Worm (Caenorhabditis elegans) whole organism, young adult: ENCODE data around the gene F09G8.10.
A peak's percentile ranks its signal among the peaks of the same experiment; 100 is the strongest.

Experiments used
- B0035.1 ChIP-seq: sonication (generic microtip); optimal IDR thresholded peaks from 2 replicates; lab custom pipeline; 2016; ENCODE audit warnings: missing genetic modification characterization, mild to moderate bottlenecking, missing compliant biosample characterization, missing genotype, missing genetic modification reagents
- B0261.1 ChIP-seq: sonication (generic microtip); optimal IDR thresholded peaks from 2 replicates; lab custom pipeline; 2016; ENCODE audit warnings: mild to moderate bottlenecking, missing genetic modification characterization, moderate library complexity, missing compliant biosample characterization
- B0336.3 ChIP-seq: fragments of 200-800 bp; sonication (Bioruptor generic); IDR thresholded peaks from 2 replicates; pipeline ENCODE4 v1.3.6; 2022; ENCODE audit warnings: missing genetic modification characterization, missing compliant biosample characterization
- F10E7.11 ChIP-seq: sonication (generic microtip); optimal IDR thresholded peaks from 2 replicates; lab custom pipeline; 2017; ENCODE audit warnings: mild to moderate bottlenecking, missing genetic modification characterization, moderate library complexity, missing compliant biosample characterization
- F22D6.2 ChIP-seq: sonication (generic microtip); optimal IDR thresholded peaks from 2 replicates; lab custom pipeline; 2016; ENCODE audit warnings: mild to moderate bottlenecking, missing genetic modification characterization, missing compliant biosample characterization
- F37B4.10 ChIP-seq: fragments of 200-800 bp; sonication (Bioruptor generic); IDR thresholded peaks from 2 replicates; pipeline ENCODE4 v1.3.6; 2022; ENCODE audit warnings: missing genetic modification characterization, missing compliant biosample characterization
- F39B2.1 ChIP-seq: fragments of 200-800 bp; sonication (Bioruptor generic); IDR thresholded peaks from 2 replicates; pipeline ENCODE4 v1.3.6; 2022; ENCODE audit warnings: missing genetic modification reagents, missing genetic modification characterization, missing compliant biosample characterization
- K11D2.4 ChIP-seq: fragments of 200-800 bp; sonication (Bioruptor generic); IDR thresholded peaks from 2 replicates; pipeline ENCODE4 v1.3.6; 2022; ENCODE audit warnings: missing genetic modification reagents, missing genetic modification characterization, missing compliant biosample characterization
- T07F8.4 ChIP-seq: sonication (generic microtip); optimal IDR thresholded peaks from 2 replicates; lab custom pipeline; 2016; ENCODE audit warnings: mild to moderate bottlenecking, missing genetic modification characterization, moderate library complexity, missing compliant biosample characterization
- T26A5.8 ChIP-seq: sonication (generic microtip); optimal IDR thresholded peaks from 2 replicates; lab custom pipeline; 2016; ENCODE audit warnings: missing genetic modification characterization, missing compliant biosample characterization
- Y53G8AR.9 ChIP-seq: fragments of 200-800 bp; sonication (Bioruptor generic); conservative IDR thresholded peaks from 2 replicates; pipeline ENCODE4 v1.3.6; 2022; ENCODE audit warnings: missing genetic modification reagents, missing genetic modification characterization, missing compliant biosample characterization
- Y56A3A.18 ChIP-seq: fragments of 200-800 bp; sonication (Bioruptor generic); IDR thresholded peaks from 2 replicates; pipeline ENCODE4 v1.3.6; 2022; ENCODE audit warnings: missing genetic modification reagents, missing genetic modification characterization, missing compliant biosample characterization
- Y67H2A.10 ChIP-seq: fragments of 200-800 bp; sonication (Bioruptor generic); conservative IDR thresholded peaks from 2 replicates; pipeline ENCODE4 v1.3.6; 2022; ENCODE audit warnings: missing genetic modification reagents, missing genetic modification characterization, missing compliant biosample characterization
- ama-1 ChIP-seq, 3 experiments: fragments of 150-350 bp in 1 of 3; sonication (generic microtip) in 2 of 3; optimal IDR thresholded peaks; 2 replicates each; lab custom pipeline; 2014 to 2018; ENCODE audit warnings: missing biosample characterization in 2 of 3, missing genetic modification characterization in 2 of 3, missing genetic modification reagents in 2 of 3
- aptf-2 ChIP-seq: fragments of 200-800 bp; sonication (Bioruptor generic); conservative IDR thresholded peaks from 2 replicates; pipeline ENCODE4 v1.3.6; 2022; ENCODE audit warnings: missing genetic modification reagents, missing genetic modification characterization, missing compliant biosample characterization
- atf-7 ChIP-seq: sonication (generic microtip); optimal IDR thresholded peaks from 2 replicates; lab custom pipeline; 2017; ENCODE audit warnings: mild to moderate bottlenecking, missing genetic modification characterization, missing compliant biosample characterization
- athp-1 ChIP-seq: sonication (generic microtip); optimal IDR thresholded peaks from 2 replicates; lab custom pipeline; 2017; ENCODE audit warnings: mild to moderate bottlenecking, missing genetic modification characterization, missing compliant biosample characterization
- attf-3 ChIP-seq: fragments of 200-800 bp; sonication (Bioruptor generic); conservative IDR thresholded peaks from 2 replicates; pipeline ENCODE4 v1.3.6; 2022; ENCODE audit warnings: missing genetic modification reagents, missing genetic modification characterization, missing compliant biosample characterization
- cebp-1 ChIP-seq, 2 experiments: fragments of 200-800 bp in 1 of 2; sonication (Bioruptor generic) in 1 of 2; sonication (generic microtip) in 1 of 2; IDR thresholded peaks in 1 of 2; optimal IDR thresholded peaks in 1 of 2; 2 replicates each; pipeline versions ENCODE4 v1.3.6 to Lab custom; 2017 to 2022; ENCODE audit warnings: missing compliant biosample characterization in 2 of 2, missing genetic modification characterization in 2 of 2, mild to moderate bottlenecking in 1 of 2, missing genetic modification reagents in 1 of 2, moderate library complexity in 1 of 2
- ceh-58 ChIP-seq: fragments of 200-800 bp; sonication (Bioruptor generic); IDR thresholded peaks from 2 replicates; pipeline ENCODE4 v1.3.6; 2022; ENCODE audit warnings: missing genetic modification characterization, missing compliant biosample characterization
- chd-7 ChIP-seq: sonication (generic microtip); optimal IDR thresholded peaks from 2 replicates; lab custom pipeline; 2016; ENCODE audit warnings: mild to moderate bottlenecking, missing genetic modification characterization, moderate library complexity, missing compliant biosample characterization
- die-1 ChIP-seq: sonication (generic microtip); optimal IDR thresholded peaks from 2 replicates; lab custom pipeline; 2016; ENCODE audit warnings: missing genotype, mild to moderate bottlenecking, missing genetic modification characterization, missing compliant biosample characterization
- dox-1 ChIP-seq: fragments of 200-800 bp; sonication (Bioruptor generic); IDR thresholded peaks from 2 replicates; pipeline ENCODE4 v1.3.6; 2022; ENCODE audit warnings: missing genetic modification reagents, missing genetic modification characterization, missing compliant biosample characterization
- dpff-1 ChIP-seq: sonication (generic microtip); optimal IDR thresholded peaks from 2 replicates; lab custom pipeline; 2017; ENCODE audit warnings: mild to moderate bottlenecking, missing genetic modification characterization, missing compliant biosample characterization
- ets-4 ChIP-seq: fragments of 200-800 bp; sonication (Bioruptor generic); optimal IDR thresholded peaks from 2 replicates; lab custom pipeline; 2018; ENCODE audit warnings: mild to moderate bottlenecking, missing genetic modification characterization, missing compliant biosample characterization
- hmg-20 ChIP-seq: fragments of 200-800 bp; sonication (Bioruptor generic); IDR thresholded peaks from 2 replicates; pipeline ENCODE4 v1.3.6; 2022; ENCODE audit warnings: missing genetic modification reagents, missing genetic modification characterization, missing compliant biosample characterization
- lag-1 ChIP-seq: fragments of 200-800 bp; sonication (Bioruptor generic); IDR thresholded peaks from 2 replicates; pipeline ENCODE4 v1.3.6; 2022; ENCODE audit warnings: missing genetic modification reagents, missing genetic modification characterization, missing compliant biosample characterization
- let-607 ChIP-seq, 2 experiments: fragments of 200-800 bp in 1 of 2; sonication (Bioruptor generic) in 1 of 2; sonication (generic microtip) in 1 of 2; optimal IDR thresholded peaks; 2 replicates each; lab custom pipeline; 2016 to 2018; ENCODE audit warnings: mild to moderate bottlenecking in 2 of 2, missing compliant biosample characterization in 2 of 2, missing genetic modification characterization in 2 of 2, moderate library complexity in 2 of 2, missing genotype in 1 of 2
- lir-1 ChIP-seq: fragments of 200-800 bp; sonication (Bioruptor generic); conservative IDR thresholded peaks from 2 replicates; pipeline ENCODE4 v1.3.6; 2022; ENCODE audit warnings: missing genetic modification reagents, missing genetic modification characterization, missing compliant biosample characterization
- lsl-1 ChIP-seq: fragments of 200-800 bp; sonication (Bioruptor generic); optimal IDR thresholded peaks from 2 replicates; lab custom pipeline; 2018; ENCODE audit warnings: mild to moderate bottlenecking, missing genetic modification characterization, moderate library complexity, missing compliant biosample characterization
- lsy-27 ChIP-seq: sonication (generic microtip); optimal IDR thresholded peaks from 2 replicates; lab custom pipeline; 2017; ENCODE audit warnings: missing genetic modification characterization, mild to moderate bottlenecking, missing compliant biosample characterization, antibody characterized with exemption, missing genotype, borderline replicate concordance; ENCODE audit not compliant: insufficient read depth
- madf-10 ChIP-seq: sonication (generic microtip); optimal IDR thresholded peaks from 2 replicates; lab custom pipeline; 2016; ENCODE audit warnings: mild to moderate bottlenecking, missing genetic modification characterization, missing compliant biosample characterization
- nfyb-1 ChIP-seq: fragments of 200-800 bp; sonication (Bioruptor generic); IDR thresholded peaks from 2 replicates; pipeline ENCODE4 v1.3.6; 2022; ENCODE audit warnings: missing genetic modification reagents, missing genetic modification characterization, missing compliant biosample characterization
- nhr-120 ChIP-seq: fragments of 200-800 bp; sonication (Bioruptor generic); IDR thresholded peaks from 2 replicates; pipeline ENCODE4 v1.3.6; 2022; ENCODE audit warnings: missing genetic modification characterization, missing compliant biosample characterization
- nhr-27 ChIP-seq: fragments of 200-800 bp; sonication (Bioruptor generic); optimal IDR thresholded peaks from 2 replicates; lab custom pipeline; 2018; ENCODE audit warnings: mild to moderate bottlenecking, missing genetic modification characterization, moderate library complexity, missing compliant biosample characterization
- nhr-80 ChIP-seq: sonication (generic microtip); optimal IDR thresholded peaks from 2 replicates; lab custom pipeline; 2016; ENCODE audit warnings: missing genetic modification characterization, missing compliant biosample characterization
- pbrm-1 ChIP-seq: fragments of 200-800 bp; sonication (Bioruptor generic); IDR thresholded peaks from 2 replicates; pipeline ENCODE4 v1.3.6; 2022; ENCODE audit warnings: missing genetic modification reagents, missing genetic modification characterization, missing compliant biosample characterization
- pha-4 ChIP-seq: fragments of 150-350 bp; sonication (generic microtip); optimal IDR thresholded peaks from 2 replicates; lab custom pipeline; 2014; ENCODE audit warnings: missing biosample characterization, missing genetic modification reagents, missing genetic modification characterization
- rpc-1 ChIP-seq, 2 experiments: fragments of 150-350 bp in 1 of 2; sonication (generic microtip) in 1 of 2; optimal IDR thresholded peaks; 2 replicates each; lab custom pipeline; 2014 to 2018; ENCODE audit warnings: missing biosample characterization in 1 of 2, missing genetic modification characterization in 1 of 2, missing genetic modification reagents in 1 of 2, missing genotype in 1 of 2
- sea-2 ChIP-seq: fragments of 200-800 bp; sonication (Bioruptor generic); IDR thresholded peaks from 2 replicates; pipeline ENCODE4 v1.3.6; 2022; ENCODE audit warnings: missing genetic modification characterization, missing compliant biosample characterization
- tbp1 ChIP-seq: fragments of 200-800 bp; sonication (Bioruptor generic); optimal IDR thresholded peaks from 2 replicates; lab custom pipeline; 2018; ENCODE audit warnings: mild to moderate bottlenecking, missing genetic modification characterization, missing compliant biosample characterization
- xnd-1 ChIP-seq: sonication (generic microtip); optimal IDR thresholded peaks from 2 replicates; lab custom pipeline; 2016; ENCODE audit warnings: missing genotype, missing genetic modification reagents, missing genetic modification characterization, missing compliant biosample characterization

F09G8.10 gene

ce11 chrIII:8235358-8235757, 36.6 kb downstream of the F09G8.10 start, which contains the start of gene C02F5.14 (continued):
- TF ChIP-seq F37B4.10 (GFP tag; lab: Robert Waterston, UW) (no peak), B0336.3 (no peak), dpff-1 (tag; lab: Kevin White, UChicago) (no peak), pha-4 (tag; lab: Kevin White, UChicago) (no peak), lsy-27 (tag; lab: Kevin White, UChicago) (no peak), sea-2 (GFP tag; lab: Robert Waterston, UW) (no peak)
- TF ChIP-seq, all 124 proteins: peak for 0

- TF ChIP-seq sea-2 (GFP tag; lab: Robert Waterston, UW): no peak
- TF ChIP-seq xnd-1: no peak
- 0 out of 2 replicates have a peak, but pooled peaks have one; percentile 47 for TF ChIP-seq nfyb-1 (GFP tag; lab: Robert Waterston, UW)
- TF ChIP-seq nhr-80 (tag; lab: Kevin White, UChicago): no peak
- no peak for TF ChIP-seq B0035.1 (tag; lab: Kevin White, UChicago)
- TF ChIP-seq nhr-27 (tag; lab: Kevin White, UChicago): no peak
- no peak for TF ChIP-seq F22D6.2
- no peak for TF ChIP-seq aptf-2 (GFP tag; lab: Robert Waterston, UW)
- TF ChIP-seq cebp-1 (GFP tag; IDR thresholded peaks at IDR 0.05; lab: Robert Waterston, UW): peak; percentile 48; the same call in 1 of the 2 replicates
- TF ChIP-seq cebp-1 (tag; optimal IDR thresholded peaks at IDR 0.05; lab: Kevin White, UChicago): peak; percentile 50
- TF ChIP-seq dox-1: no peak
- TF ChIP-seq ama-1 (optimal IDR thresholded peaks at IDR 0.05; lab: Kevin White, UChicago): peak; percentile 56
- no peak for TF ChIP-seq ama-1 (GFP tag; optimal IDR thresholded peaks at IDR 0.05; lab: Kevin White, UChicago)
- TF ChIP-seq madf-10 (tag; lab: Kevin White, UChicago): no peak
- TF ChIP-seq B0261.1 (tag; lab: Kevin White, UChicago): no peak
- TF ChIP-seq nhr-120: no peak
- no peak for TF ChIP-seq T26A5.8 (tag; lab: Kevin White, UChicago)
- TF ChIP-seq F39B2.1 (GFP tag; lab: Robert Waterston, UW): no peak
- TF ChIP-seq let-607 (tag; optimal IDR thresholded peaks at IDR 0.05; lab: Kevin White, UChicago): no peak
- TF ChIP-seq die-1 (tag; lab: Kevin White, UChicago): no peak
- no peak for TF ChIP-seq T07F8.4 (tag; lab: Kevin White, UChicago)
- no peak for TF ChIP-seq hmg-20 (GFP tag; lab: Robert Waterston, UW)
- no peak for TF ChIP-seq attf-3 (GFP tag; lab: Robert Waterston, UW)
- TF ChIP-seq lsl-1: no peak
Measured at ce11 chrIII:8232634-8233033, 39.3 kb downstream of the F09G8.10 start, which contains the start of gene henn-1. henn-1 (plus strand) TSS chrIII:8232651.

- TF ChIP-seq ceh-58 (GFP tag; lab: Robert Waterston, UW) (0 out of 2 replicates have a peak, but pooled peaks have one; percentile 65), tbp1 (no peak)
- TF ChIP-seq, all 124 proteins: peak for 1
Measured at ce11 chrIII:8229480-8229879, 42.5 kb downstream of the F09G8.10 start.

- TF ChIP-seq chd-7 (tag; lab: Kevin White, UChicago) (no peak), pbrm-1 (GFP tag; lab: Robert Waterston, UW) (0 out of 2 replicates have a peak, but pooled peaks have one; percentile 8)
Measured at ce11 chrIII:8228916-8229315, 43.1 kb downstream of the F09G8.10 start.

- TF ChIP-seq ets-4 (GFP tag; lab: Kevin White, UChicago): peak; percentile 65
- TF ChIP-seq F10E7.11 (tag; lab: Kevin White, UChicago): no peak
- TF ChIP-seq lir-1 (GFP tag; lab: Robert Waterston, UW): peak; percentile 82
- TF ChIP-seq Y53G8AR.9 (GFP tag; lab: Robert Waterston, UW): no peak
- TF ChIP-seq rpc-1 (optimal IDR thresholded peaks at IDR 0.05; lab: Kevin White, UChicago): no peak
- no peak for TF ChIP-seq rpc-1 (tag; optimal IDR thresholded peaks at IDR 0.05; lab: Kevin White, UChicago)
- TF ChIP-seq lag-1 (GFP tag; lab: Robert Waterston, UW): no peak
- peak; percentile 77; the same call in 1 of the 2 replicates for TF ChIP-seq K11D2.4 (GFP tag; lab: Robert Waterston, UW)
- TF ChIP-seq Y67H2A.10 (GFP tag; lab: Robert Waterston, UW): peak; percentile 44; the same call in 1 of the 2 replicates
- peak; percentile 16 for TF ChIP-seq atf-7 (tag; lab: Kevin White, UChicago)
- TF ChIP-seq Y56A3A.18 (GFP tag; lab: Robert Waterston, UW): no peak
- TF ChIP-seq athp-1: peak; percentile 65
- no peak for TF ChIP-seq ceh-58 (GFP tag; lab: Robert Waterston, UW)
- peak; percentile 85 for TF ChIP-seq nhr-80 (tag; lab: Kevin White, UChicago)
Measured at ce11 chrIII:8227511-8227910, 44.5 kb downstream of the F09G8.10 start, which contains the start of gene fbxl-1. fbxl-1 (plus strand) TSS chrIII:8227830.
